Worm (Caenorhabditis elegans) whole organism, late embryonic: ENCODE data around the gene C55A6.1.
A peak's percentile ranks its signal among the peaks of the same experiment; 100 is the strongest.

Source experiments
- C08G9.2 ChIP-seq: sonication (generic microtip); optimal IDR thresholded peaks from 2 replicates; lab custom pipeline; 2016; ENCODE audit warnings: mild to moderate bottlenecking, missing genetic modification characterization, moderate library complexity, missing compliant biosample characterization
- C38D4.7 ChIP-seq: fragments of 200-800 bp; sonication (Bioruptor generic); optimal IDR thresholded peaks from 2 replicates; lab custom pipeline; 2018; ENCODE audit warnings: mild to moderate bottlenecking, missing genetic modification characterization, moderate library complexity, missing compliant biosample characterization
- F13H6.1 ChIP-seq: sonication (generic microtip); optimal IDR thresholded peaks from 2 replicates; lab custom pipeline; 2016; ENCODE audit warnings: missing genetic modification characterization, missing compliant biosample characterization
- K09A11.1 ChIP-seq: sonication (generic microtip); optimal IDR thresholded peaks from 2 replicates; lab custom pipeline; 2017; ENCODE audit warnings: antibody characterized with exemption, mild to moderate bottlenecking, missing genetic modification characterization, missing compliant biosample characterization; ENCODE audit not compliant: insufficient read depth
- T23F11.4 ChIP-seq: fragments of 200-800 bp; sonication (Bioruptor generic); optimal IDR thresholded peaks from 2 replicates; lab custom pipeline; 2018; ENCODE audit warnings: mild to moderate bottlenecking, missing genetic modification characterization, missing compliant biosample characterization
- Y22D7AL.16 ChIP-seq: sonication (generic microtip); optimal IDR thresholded peaks from 2 replicates; lab custom pipeline; 2016; ENCODE audit warnings: missing genetic modification characterization, missing compliant biosample characterization
- ahr-1 ChIP-seq: sonication (generic microtip); optimal IDR thresholded peaks from 2 replicates; lab custom pipeline; 2016; ENCODE audit warnings: missing genetic modification characterization, missing compliant biosample characterization
- ceh-14 ChIP-seq: sonication (generic microtip); optimal IDR thresholded peaks from 2 replicates; lab custom pipeline; 2016; ENCODE audit warnings: missing genotype, missing genetic modification characterization, missing compliant biosample characterization
- ceh-18 ChIP-seq: sonication (generic microtip); optimal IDR thresholded peaks from 2 replicates; lab custom pipeline; 2016; ENCODE audit warnings: missing genetic modification characterization, missing compliant biosample characterization
- ceh-24 ChIP-seq: sonication (generic microtip); optimal IDR thresholded peaks from 2 replicates; lab custom pipeline; 2016; ENCODE audit warnings: mild to moderate bottlenecking, missing genetic modification characterization, missing compliant biosample characterization
- ceh-31 ChIP-seq: sonication (generic microtip); optimal IDR thresholded peaks from 2 replicates; lab custom pipeline; 2016; ENCODE audit warnings: missing genetic modification characterization, missing compliant biosample characterization
- ceh-34 ChIP-seq: sonication (generic microtip); optimal IDR thresholded peaks from 2 replicates; lab custom pipeline; 2016; ENCODE audit warnings: mild to moderate bottlenecking, missing genetic modification characterization, missing compliant biosample characterization
- ceh-45 ChIP-seq: fragments of 200-800 bp; sonication (Bioruptor generic); IDR thresholded peaks from 2 replicates; pipeline ENCODE4 v1.3.6; 2022; ENCODE audit warnings: missing genetic modification reagents, missing genetic modification characterization, missing compliant biosample characterization
- ceh-9 ChIP-seq: sonication (generic microtip); optimal IDR thresholded peaks from 2 replicates; lab custom pipeline; 2016; ENCODE audit warnings: mild to moderate bottlenecking, missing genetic modification characterization, inconsistent platforms, missing compliant biosample characterization
- che-1 ChIP-seq: sonication (generic microtip); optimal IDR thresholded peaks from 2 replicates; lab custom pipeline; 2016; ENCODE audit warnings: mild to moderate bottlenecking, missing genetic modification characterization, missing compliant biosample characterization
- elt-2 ChIP-seq: sonication (generic microtip); optimal IDR thresholded peaks from 2 replicates; lab custom pipeline; 2016; ENCODE audit warnings: missing genetic modification reagents, missing genetic modification characterization, missing compliant biosample characterization
- elt-4 ChIP-seq: sonication (generic microtip); optimal IDR thresholded peaks from 2 replicates; lab custom pipeline; 2016; ENCODE audit warnings: missing genetic modification characterization, missing compliant biosample characterization
- eyg-1 ChIP-seq: sonication (generic microtip); optimal IDR thresholded peaks from 2 replicates; lab custom pipeline; 2016; ENCODE audit warnings: missing genotype, missing genetic modification characterization, missing compliant biosample characterization
- fax-1 ChIP-seq: sonication (generic microtip); optimal IDR thresholded peaks from 2 replicates; lab custom pipeline; 2016; ENCODE audit warnings: missing genotype, missing genetic modification characterization, missing compliant biosample characterization
- fkh-10 ChIP-seq: fragments of 150-350 bp; optimal IDR thresholded peaks from 2 replicates; lab custom pipeline; 2014; ENCODE audit warnings: missing biosample characterization, missing genetic modification reagents, missing genetic modification characterization
- fkh-6 ChIP-seq: sonication (generic microtip); optimal IDR thresholded peaks from 2 replicates; lab custom pipeline; 2016; ENCODE audit warnings: missing genetic modification characterization, missing compliant biosample characterization
- gmeb-2 ChIP-seq: sonication (generic microtip); optimal IDR thresholded peaks from 2 replicates; lab custom pipeline; 2016; ENCODE audit warnings: missing genetic modification characterization, inconsistent platforms, missing compliant biosample characterization
- hlh-13 ChIP-seq: fragments of 200-800 bp; sonication (Bioruptor generic); optimal IDR thresholded peaks from 2 replicates; lab custom pipeline; 2018; ENCODE audit warnings: mild to moderate bottlenecking, missing genetic modification characterization, missing compliant biosample characterization
- hlh-30 ChIP-seq: sonication (generic microtip); optimal IDR thresholded peaks from 2 replicates; lab custom pipeline; 2017; ENCODE audit warnings: antibody characterized with exemption, missing genetic modification characterization, missing compliant biosample characterization; ENCODE audit not compliant: insufficient read depth
- hlh-6 ChIP-seq: sonication (generic microtip); optimal IDR thresholded peaks from 2 replicates; lab custom pipeline; 2016; ENCODE audit warnings: missing genotype, missing genetic modification characterization, missing compliant biosample characterization
- hlh-8 ChIP-seq: sonication (generic microtip); optimal IDR thresholded peaks from 2 replicates; lab custom pipeline; 2016; ENCODE audit warnings: missing genotype, missing genetic modification characterization, missing compliant biosample characterization
- lin-11 ChIP-seq: fragments of 200-800 bp; sonication (Bioruptor generic); optimal IDR thresholded peaks from 2 replicates; lab custom pipeline; 2018; ENCODE audit warnings: mild to moderate bottlenecking, missing genetic modification characterization, missing compliant biosample characterization
- madf-2 ChIP-seq: sonication (generic microtip); optimal IDR thresholded peaks from 2 replicates; lab custom pipeline; 2017; ENCODE audit warnings: missing genetic modification characterization, missing compliant biosample characterization
- nfya-1 ChIP-seq: sonication (generic microtip); optimal IDR thresholded peaks from 2 replicates; lab custom pipeline; 2017; ENCODE audit warnings: missing genetic modification characterization, mild to moderate bottlenecking, missing compliant biosample characterization, antibody characterized with exemption, moderate library complexity
- nhr-11 ChIP-seq: fragments of 150-350 bp; optimal IDR thresholded peaks from 2 replicates; lab custom pipeline; 2014; ENCODE audit warnings: missing biosample characterization, missing genetic modification characterization
- nhr-232 ChIP-seq: sonication (generic microtip); optimal IDR thresholded peaks from 2 replicates; lab custom pipeline; 2016; ENCODE audit warnings: missing genetic modification characterization, missing compliant biosample characterization
- odd-2 ChIP-seq: sonication (generic microtip); optimal IDR thresholded peaks from 2 replicates; lab custom pipeline; 2017; ENCODE audit warnings: antibody characterized with exemption, mild to moderate bottlenecking, missing genetic modification characterization, missing compliant biosample characterization
- pag-3 ChIP-seq: sonication (generic microtip); optimal IDR thresholded peaks from 2 replicates; lab custom pipeline; 2016; ENCODE audit warnings: missing compliant biosample characterization, missing genetic modification characterization, borderline replicate concordance
- pat-9 ChIP-seq: fragments of 200-800 bp; sonication (Bioruptor generic); optimal IDR thresholded peaks from 2 replicates; lab custom pipeline; 2018; ENCODE audit warnings: mild to moderate bottlenecking, missing genetic modification characterization, moderate library complexity, missing compliant biosample characterization
- pax-1 ChIP-seq: fragments of 150-350 bp; optimal IDR thresholded peaks from 2 replicates; lab custom pipeline; 2014; ENCODE audit warnings: missing biosample characterization, missing genetic modification characterization
- pha-2 ChIP-seq: sonication (generic microtip); optimal IDR thresholded peaks from 2 replicates; lab custom pipeline; 2017; ENCODE audit warnings: mild to moderate bottlenecking, missing genetic modification characterization, missing compliant biosample characterization
- pha-4 ChIP-seq: fragments of 150-350 bp; optimal IDR thresholded peaks from 2 replicates; lab custom pipeline; 2018; ENCODE audit warnings: missing biosample characterization, missing genetic modification reagents, missing genetic modification characterization
- pqm-1 ChIP-seq: sonication (generic microtip); optimal IDR thresholded peaks from 2 replicates; lab custom pipeline; 2016; ENCODE audit warnings: missing genetic modification characterization, missing compliant biosample characterization
- pros-1 ChIP-seq: fragments of 150-350 bp; optimal IDR thresholded peaks from 2 replicates; lab custom pipeline; 2014; ENCODE audit warnings: missing biosample characterization, missing genetic modification reagents, missing genetic modification characterization
- ref-2 ChIP-seq: sonication (generic microtip); optimal IDR thresholded peaks from 2 replicates; lab custom pipeline; 2016; ENCODE audit warnings: missing genetic modification characterization, missing compliant biosample characterization
- rnt-1 ChIP-seq: sonication (generic microtip); optimal IDR thresholded peaks from 2 replicates; lab custom pipeline; 2016; ENCODE audit warnings: missing genetic modification characterization, missing compliant biosample characterization
- sdc-2 ChIP-seq: sonication (generic microtip); optimal IDR thresholded peaks from 2 replicates; lab custom pipeline; 2016; ENCODE audit warnings: missing genotype, missing genetic modification characterization, missing compliant biosample characterization
- sox-2 ChIP-seq: fragments of 200-800 bp; sonication (Bioruptor generic); IDR thresholded peaks from 2 replicates; pipeline ENCODE4 v1.3.6; 2022; ENCODE audit warnings: missing genetic modification reagents, missing genetic modification characterization, missing compliant biosample characterization
- syd-9 ChIP-seq: sonication (generic microtip); optimal IDR thresholded peaks from 2 replicates; lab custom pipeline; 2016; ENCODE audit warnings: mild to moderate bottlenecking, missing genetic modification characterization, moderate library complexity, missing compliant biosample characterization
- ttx-3 ChIP-seq: sonication (generic microtip); optimal IDR thresholded peaks from 2 replicates; lab custom pipeline; 2016; ENCODE audit warnings: missing genetic modification reagents, missing genetic modification characterization, missing compliant biosample characterization
- unc-42 ChIP-seq: sonication (generic microtip); optimal IDR thresholded peaks from 2 replicates; lab custom pipeline; 2016; ENCODE audit warnings: missing genotype, missing genetic modification characterization, missing compliant biosample characterization
- unc-55 ChIP-seq: sonication (generic microtip); optimal IDR thresholded peaks from 2 replicates; lab custom pipeline; 2017; ENCODE audit warnings: missing biosample characterization, missing genetic modification reagents, missing genetic modification characterization
- unc-86 ChIP-seq: sonication (generic microtip); optimal IDR thresholded peaks from 2 replicates; lab custom pipeline; 2016; ENCODE audit warnings: missing genetic modification characterization, missing compliant biosample characterization
- zip-5 ChIP-seq: sonication (generic microtip); optimal IDR thresholded peaks from 2 replicates; lab custom pipeline; 2016; ENCODE audit warnings: missing genetic modification characterization, missing compliant biosample characterization
- ztf-16 ChIP-seq: sonication (generic microtip); optimal IDR thresholded peaks from 2 replicates; lab custom pipeline; 2017; ENCODE audit warnings: missing genetic modification characterization, missing compliant biosample characterization

Gene C55A6.1

ce11 chrV:11548914-11549406 lies 44.2 kb upstream of the C55A6.1 start, which contains the start of the genes F38B7.17 and F38B7.3 (continued):
- no peak for TF ChIP-seq T23F11.4 (GFP tag; lab: Kevin White, UChicago)
- TF ChIP-seq fax-1 (tag; lab: Kevin White, UChicago) = no peak
- no peak for TF ChIP-seq K09A11.1
- TF ChIP-seq F13H6.1 (tag; lab: Kevin White, UChicago) = no peak
- no peak for TF ChIP-seq nhr-11
- TF ChIP-seq sox-2 (GFP tag; lab: Robert Waterston, UW) = no peak
- TF ChIP-seq zip-5 (tag; lab: Kevin White, UChicago) = no peak
- TF ChIP-seq gmeb-2 = no peak
- peak; percentile 95 for TF ChIP-seq hlh-30
- TF ChIP-seq hlh-6 (tag; lab: Kevin White, UChicago) = no peak
- no peak for TF ChIP-seq pat-9 (tag; lab: Kevin White, UChicago)
- no peak for TF ChIP-seq ceh-18 (tag; lab: Kevin White, UChicago)
- no peak for TF ChIP-seq Y22D7AL.16 (tag; lab: Kevin White, UChicago)
- TF ChIP-seq eyg-1 = no peak
- no peak for TF ChIP-seq lin-11
- TF ChIP-seq ttx-3 = no peak
- TF ChIP-seq pha-4 (tag; lab: Kevin White, UChicago) = no peak
- TF ChIP-seq che-1 (tag; lab: Kevin White, UChicago) = no peak
- peak; percentile 3 for TF ChIP-seq ceh-14
- TF ChIP-seq ztf-16 (tag; lab: Kevin White, UChicago) = no peak
- TF ChIP-seq nfya-1 (tag; lab: Kevin White, UChicago) = peak; percentile 58
- TF ChIP-seq odd-2 (tag; lab: Kevin White, UChicago) = no peak
- no peak for TF ChIP-seq ceh-24 (tag; lab: Kevin White, UChicago)
- TF ChIP-seq C38D4.7 = no peak
- TF ChIP-seq rnt-1 = no peak
- no peak for TF ChIP-seq pag-3 (tag; lab: Kevin White, UChicago)
- TF ChIP-seq elt-2 (tag; lab: Kevin White, UChicago) = peak; percentile 71
- peak; percentile 33 for TF ChIP-seq ceh-31 (tag; lab: Kevin White, UChicago)
- TF ChIP-seq nhr-232 = no peak
- TF ChIP-seq fkh-6 (tag; lab: Kevin White, UChicago) = no peak
- no peak for TF ChIP-seq ceh-9 (tag; lab: Kevin White, UChicago)
- no peak for TF ChIP-seq pqm-1
- no peak for TF ChIP-seq hlh-13 (GFP tag; lab: Kevin White, UChicago)
- no peak for TF ChIP-seq madf-2 (tag; lab: Kevin White, UChicago)
- no peak for TF ChIP-seq syd-9 (tag; lab: Kevin White, UChicago)
- TF ChIP-seq fkh-10 = no peak
- TF ChIP-seq ref-2 (tag; lab: Kevin White, UChicago) = no peak
- TF ChIP-seq ceh-45 (GFP tag; lab: Robert Waterston, UW) = no peak
- no peak for TF ChIP-seq C08G9.2 (tag; lab: Kevin White, UChicago)
- TF ChIP-seq pha-2 (tag; lab: Kevin White, UChicago) = no peak
- peak; percentile 42 for TF ChIP-seq ceh-34
- TF ChIP-seq pax-1 (tag; lab: Kevin White, UChicago) = no peak
- no peak for TF ChIP-seq unc-86 (tag; lab: Kevin White, UChicago)
- no peak for TF ChIP-seq elt-4 (tag; lab: Kevin White, UChicago)
- TF ChIP-seq hlh-8 (tag; lab: Kevin White, UChicago) = peak; percentile 12
- no peak for TF ChIP-seq unc-42 (tag; lab: Kevin White, UChicago)
- no peak for TF ChIP-seq sdc-2 (tag; lab: Kevin White, UChicago)
- TF ChIP-seq ahr-1 = no peak
- TF ChIP-seq unc-55 (GFP tag; lab: Kevin White, UChicago) = peak; percentile 51
- no peak for TF ChIP-seq pros-1 (tag; lab: Kevin White, UChicago)
